Worm (Caenorhabditis elegans): Measurements from ENCODE around the gene nhr-40.
A peak's percentile ranks its signal among the peaks of the same experiment; 100 is the strongest.

DNA sequence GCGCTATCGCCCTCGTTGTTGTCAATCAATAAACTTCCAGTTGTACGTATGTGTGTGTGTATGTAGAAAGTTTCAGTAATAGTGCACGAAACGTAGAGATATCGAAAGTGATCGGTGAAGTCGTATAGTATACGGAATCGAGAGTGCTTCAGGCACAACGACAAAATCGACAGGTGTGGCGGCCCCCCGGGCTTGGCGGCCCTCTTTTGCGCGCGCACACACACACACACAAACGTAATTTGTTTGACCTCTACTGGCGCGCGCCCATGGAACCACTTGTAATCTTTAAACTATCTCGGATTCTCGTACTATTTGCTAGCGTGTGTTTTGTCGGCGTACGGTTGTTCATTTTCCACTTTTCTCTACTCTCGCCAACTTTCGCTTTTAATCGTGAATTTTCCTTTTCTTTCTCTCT, 2.2 kb upstream of the nhr-40 start:
- TF ChIP-seq madf-2 (tag; optimal IDR thresholded peaks at IDR 0.05) (no peak), hlh-15 (tag; optimal IDR thresholded peaks at IDR 0.05) (no peak), sdc-2 (tag; optimal IDR thresholded peaks at IDR 0.05) (no peak), pha-4 (tag; optimal IDR thresholded peaks at IDR 0.05) (no peak), F13H6.1 (tag; optimal IDR thresholded peaks at IDR 0.05) (peak; percentile 13), ceh-48 (tag; optimal IDR thresholded peaks at IDR 0.05) (no peak), nhr-11 (tag; optimal IDR thresholded peaks at IDR 0.05) (no peak), ets-4 (tag; optimal IDR thresholded peaks at IDR 0.05) (peak; percentile 11), pqm-1 (tag; optimal IDR thresholded peaks at IDR 0.05) (no peak)

All from whole organism, late embryonic.